Fruit fly (Drosophila melanogaster) S2 (cell line): ENCODE data around the gene Zw10.
A peak's percentile ranks its signal among the peaks of the same experiment; 100 is the strongest.
"Not testable (repeated sequence)": the region's sequence is repeated elsewhere in the genome, so short reads cannot be mapped to it uniquely, and the experiment has no call there.

ENCODE experiments used
- CG8478 ChIP-seq: fragments of >200 bp; optimal IDR thresholded peaks from 2 replicates; lab custom pipeline; 2018
- CTCF ChIP-seq, 2 experiments: fragments of >200 bp; optimal IDR thresholded peaks; 2 replicates each; lab custom pipeline; 2018

The Zw10 gene

DNA sequence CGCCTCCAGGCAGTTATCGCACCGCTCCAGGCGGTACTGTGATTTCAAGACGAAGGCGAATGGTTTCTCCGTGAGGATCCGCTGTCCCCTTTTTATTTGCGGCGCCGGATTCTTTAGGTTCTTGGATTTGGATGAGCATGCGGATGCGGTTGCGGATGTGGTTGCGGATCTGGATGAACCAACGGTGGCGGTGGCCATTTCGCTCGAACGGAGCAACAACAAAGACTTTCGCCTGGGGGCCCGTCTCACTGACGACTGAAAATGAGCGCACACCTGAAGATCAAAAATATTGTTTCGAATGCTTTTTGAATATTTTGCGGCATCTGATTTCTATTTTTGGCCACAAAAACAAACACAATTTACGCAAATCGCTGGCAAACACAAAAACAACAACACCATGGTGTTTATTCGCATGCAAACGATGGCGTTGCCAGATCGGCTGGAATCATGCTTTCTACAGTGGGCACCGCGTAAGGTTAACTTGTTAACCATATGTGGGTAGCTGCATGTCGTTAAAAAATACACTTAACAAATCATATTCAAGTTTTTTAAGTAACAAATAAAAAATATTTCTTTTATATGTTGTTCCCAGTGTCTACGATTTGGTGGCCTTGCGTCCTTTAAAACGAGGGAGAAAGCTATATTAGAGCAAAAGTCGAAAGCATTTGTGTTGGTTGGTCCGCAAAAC lies 4.6 kb downstream of the Zw10 start, which contains the start of gene Smyd3:
TSS of gene Smyd3 (minus strand) at position 407 of the 688 bp plus-strand sequence.
- no peak for TF ChIP-seq CG8478 (lab: Kevin White, UChicago)
- no peak for TF ChIP-seq CTCF (optimal IDR thresholded peaks at IDR 0.05; lab: Kevin White, UChicago)

- not testable (repeated sequence) for TF ChIP-seq CTCF (optimal IDR thresholded peaks at IDR 0.05; lab: Kevin White, UChicago); CG8478 (lab: Kevin White, UChicago)
Observed at dm6 chrX:2610236-2610635, 6.2 kb downstream of the Zw10 start, which contains the start of gene eIF3g1. TSS of gene eIF3g1 (minus strand) at chrX:2610336.

DNA sequence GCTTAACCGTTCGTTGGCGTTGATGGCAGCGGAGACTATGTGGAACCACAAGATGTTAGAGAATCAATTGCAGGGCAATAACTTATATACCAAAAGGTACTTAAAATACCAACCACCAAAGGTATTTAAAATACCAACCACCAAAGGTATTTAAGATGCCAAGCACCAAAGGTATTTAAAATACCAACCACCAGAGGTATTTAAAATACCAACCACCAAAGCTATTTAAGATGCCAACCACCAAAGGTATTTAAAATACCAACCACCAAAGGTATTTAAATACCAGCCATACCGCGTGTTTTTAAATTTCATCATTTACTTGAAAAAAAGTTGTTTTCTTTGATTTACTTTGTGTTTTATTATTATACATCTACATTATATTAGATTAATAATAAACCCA lies 13.4 kb downstream of the Zw10 start:
- TF ChIP-seq CG8478 (lab: Kevin White, UChicago) (no peak), CTCF (optimal IDR thresholded peaks at IDR 0.05; lab: Kevin White, UChicago) (no peak)

dm6 chrX:2619651-2620050 lies 15.7 kb downstream of the Zw10 start, which contains the start of the genes Tsp3A and Seipin:
TSS of gene Tsp3A (minus strand) at chrX:2619738.
TSS of gene Seipin (plus strand) at chrX:2619799.
- TF ChIP-seq CG8478 (lab: Kevin White, UChicago) = no peak
- TF ChIP-seq CTCF (optimal IDR thresholded peaks at IDR 0.05; lab: Kevin White, UChicago) = no peak

DNA sequence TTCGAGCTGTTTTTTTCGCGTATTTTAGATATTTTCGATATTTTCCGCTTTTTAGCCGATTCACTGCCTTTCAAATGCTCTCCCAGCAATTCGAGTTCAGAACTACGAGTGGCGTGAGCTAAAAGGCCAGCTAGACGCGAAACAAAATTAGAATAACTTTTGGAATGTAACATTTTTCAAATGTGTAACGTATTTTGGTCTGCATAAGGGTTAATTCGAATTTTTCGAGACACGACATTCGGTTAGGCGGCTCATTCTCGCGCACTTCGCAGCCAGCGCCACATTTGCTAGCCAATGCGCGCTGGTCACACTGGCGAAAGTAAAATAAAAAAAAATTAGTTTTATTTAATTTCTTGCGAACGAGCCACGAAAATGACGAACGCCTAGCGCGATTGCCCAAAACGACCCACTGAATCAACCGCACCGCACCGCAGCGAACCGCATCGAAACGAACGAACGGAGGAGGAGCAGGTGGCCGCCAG lies 20.6 kb downstream of the Zw10 start, which contains the start of the genes brv3 and Pi4KIIIalpha:
TSS of gene brv3 (minus strand) at position 51 of the 482 bp plus-strand sequence.
TSS of gene Pi4KIIIalpha (plus strand) at position 280 of the 482 bp plus-strand sequence.
- TF ChIP-seq CTCF (optimal IDR thresholded peaks at IDR 0.05; lab: Kevin White, UChicago) = peak in 1 of 2 experiments; percentile 18
- TF ChIP-seq CG8478 (lab: Kevin White, UChicago) = no peak

DNA sequence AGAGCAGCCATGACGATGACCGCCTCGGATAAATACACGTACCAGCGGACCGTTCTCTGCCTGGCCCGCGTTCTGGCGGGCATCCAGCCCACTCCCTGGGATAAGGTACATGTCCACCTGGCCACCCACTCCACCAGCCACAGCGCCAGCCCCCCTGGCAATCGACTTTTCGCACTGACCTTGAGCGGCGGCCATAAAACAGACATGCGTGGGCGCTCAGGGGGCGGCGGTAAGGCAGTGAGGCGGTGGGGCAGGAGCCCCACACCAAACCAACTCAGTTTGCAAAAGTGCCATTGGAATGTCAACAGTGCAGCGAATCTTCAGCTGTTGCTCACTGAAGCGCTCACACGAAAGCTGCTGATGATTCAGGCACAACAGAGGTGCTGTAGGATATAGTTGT lies 21.0 kb downstream of the Zw10 start:
- TF ChIP-seq CTCF (optimal IDR thresholded peaks at IDR 0.05; lab: Kevin White, UChicago) (no peak), CG8478 (lab: Kevin White, UChicago) (no peak)

dm6 chrX:2633847-2634776 lies 30.1 kb downstream of the Zw10 start, which contains the start of gene sgg:
TSS of gene sgg (plus strand) at chrX:2633952.
- TF ChIP-seq CTCF (optimal IDR thresholded peaks at IDR 0.05; lab: Kevin White, UChicago) (no peak), CG8478 (lab: Kevin White, UChicago) (no peak)

DNA sequence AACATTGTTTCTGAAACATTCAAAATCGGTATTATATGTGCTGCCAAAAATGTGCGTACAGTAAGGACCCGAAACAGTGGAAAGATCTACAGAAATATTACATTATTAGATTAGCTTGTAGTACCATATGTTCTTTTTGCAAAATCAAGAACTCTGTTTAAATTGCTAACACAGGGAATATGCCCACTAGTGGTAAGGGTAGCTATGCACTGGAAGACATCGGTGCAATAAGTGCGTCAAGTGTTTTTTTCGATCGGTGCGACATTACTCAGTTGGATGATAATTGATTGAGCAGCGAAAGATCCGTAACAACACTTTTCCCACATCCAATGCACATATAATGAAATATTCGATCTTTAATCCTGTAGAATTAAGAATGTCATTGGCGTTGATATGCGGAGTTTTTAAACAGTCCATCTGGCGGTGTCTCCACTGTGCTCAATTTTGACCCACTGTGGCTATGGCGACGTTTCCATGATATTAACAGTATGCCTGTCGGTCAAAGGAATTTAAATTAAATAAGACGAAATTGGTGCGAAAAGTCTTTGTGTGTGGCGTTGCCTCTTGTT lies 31.2 kb downstream of the Zw10 start:
- TF ChIP-seq CTCF (optimal IDR thresholded peaks at IDR 0.05; lab: Kevin White, UChicago) (no peak), CG8478 (lab: Kevin White, UChicago) (no peak)

dm6 chrX:2635953-2636715 lies 32.1 kb downstream of the Zw10 start:
- TF ChIP-seq CTCF (optimal IDR thresholded peaks at IDR 0.05; lab: Kevin White, UChicago) (no peak), CG8478 (lab: Kevin White, UChicago) (no peak)

DNA sequence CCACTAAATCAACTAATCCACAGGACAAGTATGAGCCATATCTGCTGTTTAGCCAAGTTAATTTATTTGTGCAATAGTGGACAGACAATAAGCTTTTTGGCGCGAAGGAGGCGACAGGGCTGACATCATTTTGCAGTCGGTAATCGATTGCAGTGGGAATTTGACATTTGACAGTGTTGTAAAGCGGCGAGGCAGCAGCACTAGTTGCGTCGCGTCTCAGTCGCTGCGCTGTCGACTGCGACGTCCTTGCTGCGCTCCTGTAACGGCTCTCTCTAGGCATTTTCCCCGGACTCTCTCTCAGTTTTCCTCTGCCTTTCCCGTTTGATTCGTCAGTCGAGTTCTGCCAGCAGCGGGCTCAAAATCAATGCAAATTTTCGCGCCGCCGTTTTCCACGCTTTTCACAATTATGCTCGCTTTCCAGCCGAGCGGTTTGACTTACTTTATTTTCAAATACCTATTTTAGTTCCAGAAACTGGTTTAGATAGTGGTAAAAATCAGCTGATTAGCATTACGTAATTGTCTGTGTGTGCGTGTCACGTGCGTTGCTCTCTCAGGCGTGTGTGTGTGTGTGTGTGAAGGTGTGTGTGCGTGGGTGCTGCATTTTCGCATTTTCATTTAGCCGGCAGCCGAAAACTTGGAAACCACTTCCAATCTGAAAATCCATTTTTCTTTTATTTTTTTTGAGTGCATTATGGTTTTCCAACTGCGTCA lies 33.0 kb downstream of the Zw10 start:
- no peak for TF ChIP-seq CG8478 (lab: Kevin White, UChicago)

dm6 chrX:2637914-2638313 lies 33.9 kb downstream of the Zw10 start:
- no peak for TF ChIP-seq CG8478 (lab: Kevin White, UChicago)
- TF ChIP-seq CTCF (optimal IDR thresholded peaks at IDR 0.05; lab: Kevin White, UChicago) = no peak

- TF ChIP-seq CTCF (optimal IDR thresholded peaks at IDR 0.05; lab: Kevin White, UChicago) = no peak
- no peak for TF ChIP-seq CG8478 (lab: Kevin White, UChicago)
Observed at dm6 chrX:2638646-2639045, 34.6 kb downstream of the Zw10 start.
